Fruit fly (Drosophila melanogaster) Kc167 (cell line): ENCODE measurements around the gene CG7110.

Experiments
- Sin3A ChIP-seq: fragments of >200 bp; optimal IDR thresholded peaks from 2 replicates; lab custom pipeline; 2018; ENCODE audit warnings: missing external identifiers
- h ChIP-seq: fragments of >200 bp; optimal IDR thresholded peaks from 3 replicates; lab custom pipeline; 2018; ENCODE audit warnings: missing external identifiers
- insv ChIP-seq: fragments of >200 bp; optimal IDR thresholded peaks from 3 replicates; lab custom pipeline; 2018; ENCODE audit warnings: missing external identifiers
- psq ChIP-seq: fragments of >200 bp; optimal IDR thresholded peaks from 2 replicates; lab custom pipeline; 2017; ENCODE audit warnings: missing external identifiers
- ttk ChIP-seq: sonication (Bioruptor generic); optimal IDR thresholded peaks from 2 replicates; lab custom pipeline; 2017; ENCODE audit warnings: missing external identifiers

dm6 chr2L:13412219-13412618 lies 13.4 kb downstream of the CG7110 start, which contains the start of gene Flad2:
- TF ChIP-seq h (lab: Kevin White, UChicago) (no peak), insv (lab: Kevin White, UChicago) (no peak), ttk (lab: Kevin White, UChicago) (no peak), psq (no peak), Sin3A (no peak)
